Worm (Caenorhabditis elegans) whole organism, early embryonic: Measurements from ENCODE around the gene sqv-8.

Source experiments
- B0310.2 ChIP-seq: sonication (generic microtip); optimal IDR thresholded peaks from 2 replicates; lab custom pipeline; 2016; ENCODE audit warnings: mild to moderate bottlenecking, missing genetic modification characterization, missing compliant biosample characterization
- ama-1 ChIP-seq: fragments of 150-350 bp; optimal IDR thresholded peaks from 2 replicates; lab custom pipeline; 2014
- flt-1 ChIP-seq: fragments of 200-800 bp; sonication (Bioruptor generic); IDR thresholded peaks from 2 replicates; pipeline ENCODE4 v1.3.6; 2022; ENCODE audit warnings: missing genetic modification characterization, missing compliant biosample characterization
- hnd-1 ChIP-seq: sonication (generic microtip); optimal IDR thresholded peaks from 2 replicates; lab custom pipeline; 2016; ENCODE audit warnings: missing genetic modification characterization, missing compliant biosample characterization
- sea-1 ChIP-seq: fragments of 200-800 bp; sonication (Bioruptor generic); conservative IDR thresholded peaks from 2 replicates; pipeline ENCODE4 v1.3.6; 2022; ENCODE audit warnings: missing genetic modification characterization, missing compliant biosample characterization
- tbx-37 ChIP-seq: fragments of 200-800 bp; sonication (Bioruptor generic); conservative IDR thresholded peaks from 2 replicates; pipeline ENCODE4 v1.3.6; 2022; ENCODE audit warnings: missing genetic modification reagents, missing genetic modification characterization, missing compliant biosample characterization
- tra-4 ChIP-seq: sonication (generic microtip); optimal IDR thresholded peaks from 2 replicates; lab custom pipeline; 2017; ENCODE audit warnings: missing genetic modification characterization, missing compliant biosample characterization

DNA sequence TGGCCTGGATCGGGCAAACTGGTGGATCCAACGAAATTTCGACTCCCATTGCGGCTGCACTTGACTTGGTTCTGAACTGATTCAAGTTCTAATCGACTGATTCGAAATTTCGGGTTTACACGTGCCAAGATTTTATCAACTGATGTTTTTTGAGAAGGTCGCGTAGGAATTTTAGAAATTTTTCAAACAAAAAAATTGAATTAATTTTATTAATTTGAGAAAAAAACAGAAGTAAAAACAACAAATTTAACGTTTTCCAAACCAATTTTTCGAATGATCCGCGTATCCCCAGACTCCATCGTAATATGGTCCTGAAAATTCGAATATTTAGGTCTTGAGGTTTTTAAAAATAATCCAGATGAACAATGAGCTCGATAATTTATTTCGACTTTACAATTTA is 6.1 kb downstream of the sqv-8 start, which contains the start of gene ZK1307.3:
- TF ChIP-seq tbx-37 (GFP tag; lab: Robert Waterston, UW): no peak
- TF ChIP-seq ama-1: no peak
- TF ChIP-seq B0310.2: no peak
- TF ChIP-seq tra-4: no peak
- no peak for TF ChIP-seq sea-1 (GFP tag; lab: Robert Waterston, UW)
- no peak for TF ChIP-seq flt-1 (GFP tag; lab: Robert Waterston, UW)
- TF ChIP-seq hnd-1 (tag; lab: Kevin White, UChicago): no peak
